Fruit fly (Drosophila melanogaster): ENCODE results near the gene Lsp1beta.
A peak's percentile ranks its signal among the peaks of the same experiment; 100 is the strongest.

Gene Lsp1beta

dm6 chr2L:866950-867744, 31.2 kb upstream of the Lsp1beta start (continued):
- TF ChIP-seq Eip93F (GFP tag; optimal IDR thresholded peaks at IDR 0.05) = peak; percentile 91
- peak; percentile 84 for TF ChIP-seq CG6808 (GFP tag; optimal IDR thresholded peaks at IDR 0.05)
- peak; percentile 88 for TF ChIP-seq CG3032 (tag; optimal IDR thresholded peaks at IDR 0.05)
- TF ChIP-seq Sox14 (GFP tag; optimal IDR thresholded peaks at IDR 0.05) = peak; percentile 96
- peak; percentile 93 for TF ChIP-seq OdsH (GFP tag; optimal IDR thresholded peaks at IDR 0.05)
- peak; percentile 63 for TF ChIP-seq fkh (GFP tag; optimal IDR thresholded peaks at IDR 0.05)
- peak; percentile 93 for TF ChIP-seq Eip75B (GFP tag; optimal IDR thresholded peaks at IDR 0.05)
- TF ChIP-seq achi (GFP tag; optimal IDR thresholded peaks at IDR 0.05) = peak; percentile 91
- peak; percentile 88 for TF ChIP-seq CG6276 (GFP tag; optimal IDR thresholded peaks at IDR 0.05)
- peak; percentile 85 to 87 for TF ChIP-seq salr (GFP tag; optimal IDR thresholded peaks at IDR 0.05)
- peak; percentile 64 to 88 for TF ChIP-seq ss (GFP tag; optimal IDR thresholded peaks at IDR 0.05)
- peak; percentile 94 for TF ChIP-seq CG11294 (GFP tag; IDR thresholded peaks at IDR 0.05)
- TF ChIP-seq spab (GFP tag; optimal IDR thresholded peaks at IDR 0.05) = peak; percentile 78
- peak; percentile 93 for TF ChIP-seq CG10631 (GFP tag; optimal IDR thresholded peaks at IDR 0.05)
- TF ChIP-seq CG6854 (GFP tag; optimal IDR thresholded peaks at IDR 0.05) = peak; percentile 68
- peak; percentile 92 for TF ChIP-seq CG4318 (GFP tag; optimal IDR thresholded peaks at IDR 0.05)
- TF ChIP-seq Sox102F (GFP tag; optimal IDR thresholded peaks at IDR 0.05) = peak; percentile 94
- peak; percentile 79 for TF ChIP-seq Lpt (GFP tag; optimal IDR thresholded peaks at IDR 0.05)
- TF ChIP-seq Blimp-1 (GFP tag; optimal IDR thresholded peaks at IDR 0.05) = peak; percentile 74
- TF ChIP-seq vri (GFP tag; optimal IDR thresholded peaks at IDR 0.05) = peak; percentile 94
- TF ChIP-seq Met (GFP tag; optimal IDR thresholded peaks at IDR 0.05) = peak; percentile 95
- peak; percentile 97 for TF ChIP-seq CG6163 (GFP tag; IDR thresholded peaks at IDR 0.05)
- peak; percentile 95 for TF ChIP-seq Smox (GFP tag; optimal IDR thresholded peaks at IDR 0.05)
- TF ChIP-seq Ets96B (tag; optimal IDR thresholded peaks at IDR 0.05) = peak; percentile 87
- peak; percentile 89 for TF ChIP-seq CG11762 (GFP tag; optimal IDR thresholded peaks at IDR 0.05; ENCODE audit: insufficient read depth)
- peak; percentile 90 for TF ChIP-seq CG7368 (GFP tag; optimal IDR thresholded peaks at IDR 0.05)

- TF ChIP-seq net (GFP tag; optimal IDR thresholded peaks at IDR 0.05) = peak; percentile 10
- TF ChIP-seq CG6276 (GFP tag; optimal IDR thresholded peaks at IDR 0.05) = peak; percentile 21
- TF ChIP-seq spab (GFP tag; optimal IDR thresholded peaks at IDR 0.05) = no peak
- TF ChIP-seq CG31627 (GFP tag; optimal IDR thresholded peaks at IDR 0.05) = no peak
- peak; percentile 40 for TF ChIP-seq esn (GFP tag; optimal IDR thresholded peaks at IDR 0.05)
- peak; percentile 28 for TF ChIP-seq vri (GFP tag; optimal IDR thresholded peaks at IDR 0.05)
- no peak for TF ChIP-seq CG9139 (GFP tag; optimal IDR thresholded peaks at IDR 0.05)
- TF ChIP-seq CG34406 (GFP tag; optimal IDR thresholded peaks at IDR 0.05) = no peak
- peak; percentile 22 for TF ChIP-seq Ets96B (tag; optimal IDR thresholded peaks at IDR 0.05)
- peak; percentile 25 for TF ChIP-seq Lpt (GFP tag; optimal IDR thresholded peaks at IDR 0.05)
- TF ChIP-seq Sox14 (GFP tag; optimal IDR thresholded peaks at IDR 0.05) = no peak
- peak; percentile 3 for TF ChIP-seq CG8632 (GFP tag; optimal IDR thresholded peaks at IDR 0.05)
- TF ChIP-seq topi (GFP tag; optimal IDR thresholded peaks at IDR 0.05) = peak; percentile 23
- peak; percentile 21 for TF ChIP-seq Smox (GFP tag; optimal IDR thresholded peaks at IDR 0.05)
- peak; percentile 12 for TF ChIP-seq achi (GFP tag; optimal IDR thresholded peaks at IDR 0.05)
- TF ChIP-seq lz (GFP tag; optimal IDR thresholded peaks at IDR 0.05) = peak; percentile 10
- peak; percentile 41 for TF ChIP-seq Met (GFP tag; optimal IDR thresholded peaks at IDR 0.05)
- TF ChIP-seq Eip93F (GFP tag; optimal IDR thresholded peaks at IDR 0.05) = no peak
- TF ChIP-seq Sox102F (GFP tag; optimal IDR thresholded peaks at IDR 0.05) = peak; percentile 53
- TF ChIP-seq pdm3 (GFP tag; optimal IDR thresholded peaks at IDR 0.05) = peak; percentile 24
- TF ChIP-seq salr (GFP tag; optimal IDR thresholded peaks at IDR 0.05) = peak in 1 of 2 experiments; percentile 9
- TF ChIP-seq dsx (GFP tag; optimal IDR thresholded peaks at IDR 0.05; ENCODE audit: poor library complexity, severe bottlenecking) = no peak
- no peak for TF ChIP-seq CG1621 (tag; optimal IDR thresholded peaks at IDR 0.05)
- TF ChIP-seq CG4318 (GFP tag; optimal IDR thresholded peaks at IDR 0.05) = no peak
- TF ChIP-seq Gug (GFP tag; IDR thresholded peaks at IDR 0.05) = no peak
- TF ChIP-seq ss (GFP tag; optimal IDR thresholded peaks at IDR 0.05) = peak; percentile 34 to 65
- no peak for TF ChIP-seq Eip75B (GFP tag; optimal IDR thresholded peaks at IDR 0.05)
- TF ChIP-seq CG3032 (tag; optimal IDR thresholded peaks at IDR 0.05) = peak; percentile 22
- no peak for TF ChIP-seq CG11902 (GFP tag; optimal IDR thresholded peaks at IDR 0.05)
- peak; percentile 13 for TF ChIP-seq CG16779 (tag; optimal IDR thresholded peaks at IDR 0.05)
- no peak for TF ChIP-seq CG11762 (GFP tag; optimal IDR thresholded peaks at IDR 0.05; ENCODE audit: insufficient read depth)
- TF ChIP-seq Hr38 (GFP tag; optimal IDR thresholded peaks at IDR 0.05) = no peak
- TF ChIP-seq fd59A (GFP tag; optimal IDR thresholded peaks at IDR 0.05) = no peak
- TF ChIP-seq eg (GFP tag; IDR thresholded peaks at IDR 0.05) = peak; percentile 59; the same call in 2 of the 3 replicates
Measured at dm6 chr2L:867899-868605, 30.2 kb upstream of the Lsp1beta start, which contains the start of gene aru. aru (minus strand) TSS chr2L:868354.
